Worm (Caenorhabditis elegans): ENCODE data around the gene sru-13.
"Not testable (repeated sequence)": the region's sequence is repeated elsewhere in the genome, so short reads cannot be mapped to it uniquely, and the experiment has no call there.

Gene sru-13

ce11 chrIV:12476942-12477341 lies 45.5 kb downstream of the sru-13 start, which contains the start of gene T04A11.1:
TSS of gene T04A11.1 (minus strand) at chrIV:12477042.
- not testable (repeated sequence) for TF ChIP-seq mxl-3 (GFP tag; optimal IDR thresholded peaks at IDR 0.05); hlh-30 (tag; optimal IDR thresholded peaks at IDR 0.05; ENCODE audit: insufficient read depth); F10B5.3 (tag; optimal IDR thresholded peaks at IDR 0.05)
